Worm (Caenorhabditis elegans): ENCODE data around the gene srt-40.

- TF ChIP-seq zag-1 (tag; optimal IDR thresholded peaks at IDR 0.05) (no peak), peb-1 (tag; optimal IDR thresholded peaks at IDR 0.05) (no peak), gmeb-1 (tag; optimal IDR thresholded peaks at IDR 0.05) (peak; percentile 28), nhr-11 (tag; optimal IDR thresholded peaks at IDR 0.05) (no peak), lin-11 (tag; optimal IDR thresholded peaks at IDR 0.05) (no peak), nhr-237 (tag; optimal IDR thresholded peaks at IDR 0.05) (no peak), fos-1 (tag; optimal IDR thresholded peaks at IDR 0.05) (peak; percentile 44), sma-3 (GFP tag; optimal IDR thresholded peaks at IDR 0.05) (peak; percentile 5), ztf-11 (tag; optimal IDR thresholded peaks at IDR 0.05) (no peak), R02D3.7 (tag; optimal IDR thresholded peaks at IDR 0.05) (no peak), unc-62 (GFP tag; optimal IDR thresholded peaks at IDR 0.05) (no peak), F13H6.1 (tag; optimal IDR thresholded peaks at IDR 0.05) (no peak), dmd-4 (tag; optimal IDR thresholded peaks at IDR 0.05) (no peak)
Measured at ce11 chrV:2244751-2245150, 38.7 kb upstream of the srt-40 start, which contains the start of gene cyp-33C5.
